Worm (Caenorhabditis elegans): ENCODE measurements around the gene EGAP5.1.

- no peak for TF ChIP-seq ceh-19 (GFP tag; optimal IDR thresholded peaks at IDR 0.05)
- no peak for TF ChIP-seq mec-3 (tag; optimal IDR thresholded peaks at IDR 0.05; ENCODE audit: borderline replicate concordance)
- no peak for TF ChIP-seq F13H6.1 (tag; optimal IDR thresholded peaks at IDR 0.05)
Observed at ce11 chrX:5199245-5199644, 36.4 kb downstream of the EGAP5.1 start.
